Worm (Caenorhabditis elegans): ENCODE measurements around the gene nhr-15.

The nhr-15 gene

ce11 chrV:281616-282015 lies 30.9 kb upstream of the nhr-15 start, which contains the start of gene npr-5:
TSS of gene npr-5 (minus strand) at chrV:281716.
- TF ChIP-seq nhr-111 (GFP tag; optimal IDR thresholded peaks at IDR 0.05) (no peak), dmd-9 (GFP tag; IDR thresholded peaks at IDR 0.05) (no peak), vab-7 (GFP tag; IDR thresholded peaks at IDR 0.05) (no peak), zip-11 (GFP tag; IDR thresholded peaks at IDR 0.05) (no peak), mep-1 (tag; optimal IDR thresholded peaks at IDR 0.05) (no peak), rbr-2 (tag; optimal IDR thresholded peaks at IDR 0.05) (no peak), ZK546.5 (tag; optimal IDR thresholded peaks at IDR 0.05) (no peak), lir-3 (tag; optimal IDR thresholded peaks at IDR 0.05) (no peak), unc-39 (tag; optimal IDR thresholded peaks at IDR 0.05) (no peak), daf-8 (GFP tag; IDR thresholded peaks at IDR 0.05) (no peak), egl-27 (tag; optimal IDR thresholded peaks at IDR 0.05) (no peak), ama-1 (optimal IDR thresholded peaks at IDR 0.05) (no peak), nhr-25 (tag; optimal IDR thresholded peaks at IDR 0.05; ENCODE audit: borderline replicate concordance, insufficient read depth) (no peak)

- no peak for TF ChIP-seq attf-4 (tag; optimal IDR thresholded peaks at IDR 0.05)
- TF ChIP-seq lir-3 (tag; optimal IDR thresholded peaks at IDR 0.05), result no peak
- no peak for TF ChIP-seq hlh-30 (tag; optimal IDR thresholded peaks at IDR 0.05; ENCODE audit: insufficient read depth)
Measured at ce11 chrV:283953-284352, 28.6 kb upstream of the nhr-15 start.

- TF ChIP-seq unc-62 (GFP tag; optimal IDR thresholded peaks at IDR 0.05 in 1 of 2) (peak in 1 of 2 experiments; percentile 41), unc-62 (tag; optimal IDR thresholded peaks at IDR 0.05) (no peak), nhr-237 (tag; optimal IDR thresholded peaks at IDR 0.05) (no peak), cey-2 (tag; optimal IDR thresholded peaks at IDR 0.05; ENCODE audit: borderline replicate concordance, insufficient read depth) (no peak), daf-16 (GFP tag; optimal IDR thresholded peaks at IDR 0.05) (peak in 1 of 2 experiments; percentile 11), daf-16 (tag; optimal IDR thresholded peaks at IDR 0.05) (no peak), spr-1 (tag; optimal IDR thresholded peaks at IDR 0.05) (no peak), set-16 (GFP tag; IDR thresholded peaks at IDR 0.05) (peak; percentile 22; the same call in 1 of the 2 replicates), aha-1 (tag) (no peak), mxl-3 (GFP tag; optimal IDR thresholded peaks at IDR 0.05) (no peak), nhr-111 (GFP tag; optimal IDR thresholded peaks at IDR 0.05) (no peak), dmd-8 (GFP tag; IDR thresholded peaks at IDR 0.05) (no peak), ceh-20 (GFP tag; IDR thresholded peaks at IDR 0.05) (0 out of 2 replicates have a peak, but pooled peaks have one; percentile 35), gei-8 (GFP tag; optimal IDR thresholded peaks at IDR 0.05) (no peak)
Measured at ce11 chrV:284808-285207, 27.7 kb upstream of the nhr-15 start.

ce11 chrV:285298-285697 lies 27.2 kb upstream of the nhr-15 start:
- no peak for TF ChIP-seq lin-38 (GFP tag; IDR thresholded peaks at IDR 0.05)
- no peak for TF ChIP-seq nhr-237 (tag; optimal IDR thresholded peaks at IDR 0.05)
- TF ChIP-seq ZK337.2 (GFP tag; IDR thresholded peaks at IDR 0.05), result no peak
- TF ChIP-seq F26F4.8 (GFP tag; conservative IDR thresholded peaks at IDR 0.05), result no peak
- no peak for TF ChIP-seq nhr-48 (tag; optimal IDR thresholded peaks at IDR 0.05)
- no peak for TF ChIP-seq nhr-41 (GFP tag; IDR thresholded peaks at IDR 0.05)
- no peak for TF ChIP-seq daf-16 (GFP tag; optimal IDR thresholded peaks at IDR 0.05)
- no peak for TF ChIP-seq daf-16 (tag; optimal IDR thresholded peaks at IDR 0.05)
- TF ChIP-seq ama-1 (optimal IDR thresholded peaks at IDR 0.05), result no peak
- no peak for TF ChIP-seq mxl-3 (GFP tag; optimal IDR thresholded peaks at IDR 0.05)
- no peak for TF ChIP-seq dve-1 (tag; optimal IDR thresholded peaks at IDR 0.05; ENCODE audit: insufficient read depth)
- no peak for TF ChIP-seq pha-4 (GFP tag; IDR thresholded peaks at IDR 0.05)
- no peak for TF ChIP-seq pha-4 (tag; optimal IDR thresholded peaks at IDR 0.05)

All from whole organism, L4 larva.